Worm (Caenorhabditis elegans) whole organism, L4 larva: Measurements from ENCODE around the gene mec-7.

Source experiments
- R02D3.7 ChIP-seq: fragments of 150-350 bp; sonication (generic microtip); optimal IDR thresholded peaks from 3 replicates; lab custom pipeline; 2014; ENCODE audit warnings: missing biosample characterization, missing genetic modification characterization
- T26A8.4 ChIP-seq: fragments of 200-800 bp; sonication (Bioruptor generic); IDR thresholded peaks from 2 replicates; pipeline ENCODE4 v1.3.6; 2022; ENCODE audit warnings: missing genetic modification characterization, missing compliant biosample characterization
- ZK546.5 ChIP-seq, 2 experiments: sonication (generic microtip); optimal IDR thresholded peaks; 2 replicates each; lab custom pipeline; 2017; ENCODE audit warnings: missing biosample characterization in 2 of 2, missing genetic modification characterization in 2 of 2
- ama-1 ChIP-seq: fragments of 150-350 bp; optimal IDR thresholded peaks from 2 replicates; lab custom pipeline; 2014; ENCODE audit warnings: inconsistent platforms, mixed read lengths
- attf-4 ChIP-seq: sonication (generic microtip); optimal IDR thresholded peaks from 3 replicates; lab custom pipeline; 2017; ENCODE audit warnings: missing biosample characterization, missing genetic modification characterization
- ctbp-1 ChIP-seq: fragments of 200-800 bp; sonication (Bioruptor generic); IDR thresholded peaks from 2 replicates; pipeline ENCODE4 v1.3.6; 2022; ENCODE audit warnings: missing genetic modification reagents, missing genetic modification characterization, missing compliant biosample characterization
- daf-16 ChIP-seq, 3 experiments: sonication (generic microtip); optimal IDR thresholded peaks; 2 replicates each; lab custom pipeline; 2016 to 2017; ENCODE audit warnings: missing genetic modification characterization in 3 of 3, missing genetic modification reagents in 3 of 3, mild to moderate bottlenecking in 2 of 3, missing compliant biosample characterization in 2 of 3, missing biosample characterization in 1 of 3, moderate library complexity in 1 of 3
- dmd-6 ChIP-seq: fragments of 200-800 bp; sonication (Bioruptor generic); IDR thresholded peaks from 2 replicates; pipeline ENCODE4 v1.3.6; 2022; ENCODE audit warnings: missing genetic modification reagents, missing genetic modification characterization, missing compliant biosample characterization
- duxl-1 ChIP-seq: sonication (generic microtip); optimal IDR thresholded peaks from 2 replicates; lab custom pipeline; 2016; ENCODE audit warnings: mild to moderate bottlenecking, missing genetic modification characterization, moderate library complexity, missing compliant biosample characterization; ENCODE audit not compliant: poor library complexity
- dve-1 ChIP-seq: sonication (generic microtip); optimal IDR thresholded peaks from 2 replicates; lab custom pipeline; 2017; ENCODE audit warnings: antibody characterized with exemption, mild to moderate bottlenecking, missing genetic modification characterization, missing compliant biosample characterization; ENCODE audit not compliant: insufficient read depth
- fos-1 ChIP-seq: fragments of 150-350 bp; optimal IDR thresholded peaks from 2 replicates; lab custom pipeline; 2014; ENCODE audit warnings: missing biosample characterization, missing genetic modification characterization
- hlh-11 ChIP-seq: fragments of 200-800 bp; sonication (Bioruptor generic); optimal IDR thresholded peaks from 2 replicates; lab custom pipeline; 2018; ENCODE audit warnings: mild to moderate bottlenecking, missing genetic modification characterization, missing compliant biosample characterization
- hlh-30 ChIP-seq: sonication (generic microtip); optimal IDR thresholded peaks from 2 replicates; lab custom pipeline; 2017; ENCODE audit warnings: antibody characterized with exemption, mild to moderate bottlenecking, missing genetic modification characterization, missing compliant biosample characterization; ENCODE audit not compliant: insufficient read depth
- lin-1 ChIP-seq: fragments of 200-800 bp; sonication (Bioruptor generic); IDR thresholded peaks from 2 replicates; pipeline ENCODE4 v1.3.6; 2022; ENCODE audit warnings: missing genetic modification reagents, missing genetic modification characterization, missing compliant biosample characterization
- lin-29 ChIP-seq: fragments of 200-800 bp; sonication (Bioruptor generic); IDR thresholded peaks from 2 replicates; pipeline ENCODE4 v1.3.6; 2022; ENCODE audit warnings: missing genetic modification reagents, missing genetic modification characterization, missing compliant biosample characterization
- madf-5 ChIP-seq, 2 experiments: fragments of 200-800 bp; sonication (Bioruptor generic); IDR thresholded peaks; 2 replicates each; pipeline ENCODE4 v1.3.6; 2022; ENCODE audit warnings: missing compliant biosample characterization in 2 of 2, missing genetic modification characterization in 2 of 2
- mdl-1 ChIP-seq, 2 experiments: fragments of 150-350 bp in 1 of 2; sonication (generic microtip) in 1 of 2; optimal IDR thresholded peaks; 2 replicates each; lab custom pipeline; 2014 to 2017; ENCODE audit warnings: missing biosample characterization in 2 of 2, missing genetic modification characterization in 2 of 2
- mdt-29 ChIP-seq: fragments of 200-800 bp; sonication (Bioruptor generic); IDR thresholded peaks from 2 replicates; pipeline ENCODE4 v1.3.6; 2022; ENCODE audit warnings: missing genetic modification reagents, missing genetic modification characterization, missing compliant biosample characterization
- mes-2 ChIP-seq: sonication (generic microtip); optimal IDR thresholded peaks from 2 replicates; lab custom pipeline; 2016; ENCODE audit warnings: missing genotype, mild to moderate bottlenecking, missing genetic modification characterization, missing compliant biosample characterization; ENCODE audit not compliant: poor library complexity, severe bottlenecking
- nhr-102 ChIP-seq: sonication (generic microtip); optimal IDR thresholded peaks from 2 replicates; lab custom pipeline; 2016; ENCODE audit warnings: mild to moderate bottlenecking, missing genetic modification characterization, moderate library complexity, missing compliant biosample characterization
- nhr-28 ChIP-seq: fragments of 150-350 bp; optimal IDR thresholded peaks from 2 replicates; lab custom pipeline; 2014; ENCODE audit warnings: missing biosample characterization, missing genetic modification characterization
- nhr-48 ChIP-seq: sonication (generic microtip); optimal IDR thresholded peaks from 2 replicates; lab custom pipeline; 2016; ENCODE audit warnings: mild to moderate bottlenecking, missing genetic modification characterization, missing compliant biosample characterization
- nhr-77 ChIP-seq: fragments of 150-350 bp; optimal IDR thresholded peaks from 2 replicates; lab custom pipeline; 2014; ENCODE audit warnings: missing biosample characterization, missing genetic modification characterization
- php-3 ChIP-seq: fragments of 200-800 bp; sonication (Bioruptor generic); IDR thresholded peaks from 2 replicates; pipeline ENCODE4 v1.3.6; 2022; ENCODE audit warnings: missing genetic modification reagents, missing genetic modification characterization, missing compliant biosample characterization
- pqm-1 ChIP-seq: sonication (generic microtip); optimal IDR thresholded peaks from 2 replicates; lab custom pipeline; 2017; ENCODE audit warnings: missing biosample characterization, missing genetic modification characterization
- sdz-12 ChIP-seq: fragments of 200-800 bp; sonication (Bioruptor generic); optimal IDR thresholded peaks from 2 replicates; lab custom pipeline; 2018; ENCODE audit warnings: mild to moderate bottlenecking, missing genetic modification characterization, missing compliant biosample characterization
- skn-1 ChIP-seq: fragments of 150-350 bp; optimal IDR thresholded peaks from 2 replicates; lab custom pipeline; 2014; ENCODE audit warnings: missing biosample characterization, missing genetic modification characterization
- tra-1 ChIP-seq: fragments of 200-800 bp; sonication (Bioruptor generic); IDR thresholded peaks from 2 replicates; pipeline ENCODE4 v1.3.6; 2022; ENCODE audit warnings: missing genetic modification reagents, missing genetic modification characterization, missing compliant biosample characterization
- unc-39 ChIP-seq: sonication (generic microtip); optimal IDR thresholded peaks from 2 replicates; lab custom pipeline; 2017; ENCODE audit warnings: missing biosample characterization, missing genetic modification characterization
- unc-62 ChIP-seq, 3 experiments: fragments of 150-350 bp in 1 of 3; sonication (generic microtip); optimal IDR thresholded peaks in 2 of 3; peaks in 1 of 3; 1 replicate in 1 of 3; 2 replicates in 2 of 3; lab custom pipeline; 2014 to 2017; ENCODE audit warnings: missing biosample characterization in 3 of 3, missing genetic modification characterization in 3 of 3, missing genetic modification reagents in 3 of 3, missing genotype in 1 of 3
- zag-1 ChIP-seq: fragments of 150-350 bp; optimal IDR thresholded peaks from 2 replicates; lab custom pipeline; 2014; ENCODE audit warnings: missing biosample characterization, missing genetic modification characterization
- zip-2 ChIP-seq: fragments of 150-350 bp; optimal IDR thresholded peaks from 2 replicates; lab custom pipeline; 2014; ENCODE audit warnings: missing biosample characterization, missing genetic modification characterization

mec-7 gene

DNA sequence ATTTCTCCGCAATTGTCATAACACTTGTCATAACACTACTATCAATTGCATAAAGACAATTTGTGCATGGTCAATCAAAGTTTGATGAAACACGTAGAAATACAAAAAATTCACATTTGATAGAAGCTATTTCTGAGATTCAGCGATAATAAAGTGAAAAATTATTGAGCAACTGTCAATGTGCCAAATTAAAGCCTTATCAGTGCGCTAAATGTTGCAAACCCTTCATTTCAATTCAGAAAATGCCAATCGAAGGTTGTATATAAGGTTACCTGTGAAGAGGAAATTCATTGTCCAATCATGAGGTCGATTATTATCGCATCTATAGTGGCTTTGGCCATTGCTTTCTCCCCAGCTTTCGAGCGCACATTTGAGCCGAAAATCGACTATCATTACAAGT, 48.9 kb downstream of the mec-7 start, which contains the start of gene vit-1 (continued):
- TF ChIP-seq attf-4 = no peak
- TF ChIP-seq duxl-1 (tag; lab: Kevin White, UChicago) = no peak
- no peak for TF ChIP-seq fos-1 (tag; lab: Kevin White, UChicago)
- no peak for TF ChIP-seq R02D3.7 (tag; lab: Kevin White, UChicago)
- no peak for TF ChIP-seq ctbp-1
- no peak for TF ChIP-seq mdl-1 (tag; optimal IDR thresholded peaks at IDR 0.05; lab: Kevin White, UChicago)

DNA sequence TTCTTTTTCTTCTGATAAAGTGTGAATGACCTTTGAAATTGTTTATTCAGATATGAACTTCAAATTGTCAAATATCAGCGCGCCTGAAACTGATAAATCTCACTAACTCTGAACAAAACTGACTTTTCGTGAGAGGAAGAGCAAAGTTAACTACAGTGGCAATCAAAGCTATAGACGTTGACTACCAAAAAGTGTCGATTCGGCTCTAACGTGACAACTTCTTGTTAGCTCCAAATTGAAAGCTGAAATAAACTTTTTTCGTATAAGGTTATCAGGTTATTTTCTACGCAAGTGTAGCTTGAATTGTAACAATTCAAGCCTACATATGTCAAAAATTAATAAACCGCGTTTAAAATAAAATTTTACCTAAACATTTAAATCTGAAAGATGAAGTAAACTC, 50.1 kb downstream of the mec-7 start:
- TF ChIP-seq zip-2 (tag; lab: Kevin White, UChicago) (no peak), zag-1 (tag; lab: Kevin White, UChicago) (no peak), ZK546.5 (tag; optimal IDR thresholded peaks at IDR 0.05; lab: Kevin White, UChicago) (no peak), unc-39 (tag; lab: Kevin White, UChicago) (no peak), ama-1 (no peak), lin-29 (GFP tag; lab: Robert Waterston, UW) (no peak), sdz-12 (GFP tag; lab: Kevin White, UChicago) (no peak), madf-5 (GFP tag; IDR thresholded peaks at IDR 0.05; lab: Robert Waterston, UW) (no peak)
- TF ChIP-seq, all 104 proteins: peak for 0

DNA sequence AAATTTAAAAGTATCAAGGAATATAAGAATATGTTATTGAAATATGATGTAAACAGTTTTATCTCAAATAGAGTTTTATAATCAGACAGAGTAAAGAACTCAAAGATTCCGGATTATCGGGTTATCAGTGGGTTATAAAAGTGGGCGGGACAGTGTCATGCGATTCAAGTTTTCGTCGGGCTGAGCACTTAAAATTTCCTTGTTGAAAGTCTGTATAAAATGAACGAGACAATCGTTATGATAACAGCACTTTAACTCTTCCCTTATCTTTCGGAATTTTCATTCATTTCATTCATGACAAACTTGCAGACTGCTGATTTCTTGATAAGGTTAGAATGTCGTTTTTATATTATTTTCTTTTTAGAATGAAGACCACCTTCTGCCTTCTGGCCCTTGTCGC, 50.9 kb downstream of the mec-7 start, which contains the start of gene spp-14:
Gene spp-14, plus strand, starts transcription at position 365 of the 400 bp plus-strand sequence.
- TF ChIP-seq skn-1 (tag; lab: Kevin White, UChicago) = no peak
- peak; percentile 69 for TF ChIP-seq nhr-48 (tag; lab: Kevin White, UChicago)
- peak in 1 of 2 experiments; percentile 55 for TF ChIP-seq unc-62 (GFP tag; optimal IDR thresholded peaks at IDR 0.05 in 1 of 2; lab: Kevin White, UChicago)
- no peak for TF ChIP-seq unc-62 (tag; optimal IDR thresholded peaks at IDR 0.05; lab: Kevin White, UChicago)
- TF ChIP-seq lin-1 = 0 out of 2 replicates have a peak, but pooled peaks have one; percentile 38
- TF ChIP-seq nhr-102 (tag; lab: Kevin White, UChicago) = peak; percentile 28
- TF ChIP-seq hlh-11 (tag; lab: Kevin White, UChicago) = peak; percentile 81
- peak; percentile 96 for TF ChIP-seq dve-1
- peak; percentile 79 for TF ChIP-seq dmd-6 (GFP tag; lab: Robert Waterston, UW)
- peak; percentile 48 for TF ChIP-seq nhr-28 (tag; lab: Kevin White, UChicago)
- peak; percentile 85 for TF ChIP-seq pqm-1 (tag; lab: Kevin White, UChicago)
- TF ChIP-seq daf-16 (GFP tag; optimal IDR thresholded peaks at IDR 0.05; lab: Kevin White, UChicago) = peak in 1 of 2 experiments; percentile 55
- TF ChIP-seq daf-16 (tag; optimal IDR thresholded peaks at IDR 0.05; lab: Kevin White, UChicago) = peak; percentile 94
- TF ChIP-seq mdt-29 (GFP tag; lab: Robert Waterston, UW) = no peak
- TF ChIP-seq T26A8.4 (GFP tag; lab: Robert Waterston, UW) = no peak
- TF ChIP-seq fos-1 (tag; lab: Kevin White, UChicago) = no peak
- TF ChIP-seq nhr-77 (tag; lab: Kevin White, UChicago) = peak; percentile 55
- peak; percentile 27 for TF ChIP-seq mes-2
- TF ChIP-seq tra-1 (GFP tag; lab: Robert Waterston, UW) = 0 out of 2 replicates have a peak, but pooled peaks have one; percentile 23
- TF ChIP-seq php-3 (GFP tag; lab: Robert Waterston, UW) = peak; percentile 89
- TF ChIP-seq hlh-30 (tag; lab: Kevin White, UChicago) = peak; percentile 42
